Fruit fly (Drosophila melanogaster) whole organism, embryonic: Measurements from ENCODE around the gene Rab23.

ENCODE experiments used
- ATbp ChIP-seq: fragments of 200-800 bp; sonication (Bioruptor generic); optimal IDR thresholded peaks from 2 replicates; lab custom pipeline; 2017; ENCODE audit warnings: missing biosample characterization, mild to moderate bottlenecking, missing genetic modification characterization, missing genetic modification reagents
- Ada2b ChIP-seq: fragments of 200-800 bp; sonication (Bioruptor generic); IDR thresholded peaks from 2 replicates; pipeline ENCODE4 v1.3.6; 2022; ENCODE audit warnings: missing biosample characterization, missing genetic modification characterization
- Atf-2 ChIP-seq: fragments of 200-800 bp; sonication (Bioruptor generic); optimal IDR thresholded peaks from 2 replicates; lab custom pipeline; 2016; ENCODE audit warnings: missing biosample characterization, missing genetic modification characterization
- Bgb ChIP-seq: fragments of 200-800 bp; sonication (Bioruptor generic); IDR thresholded peaks from 2 replicates; pipeline ENCODE4 v1.3.6; 2022; ENCODE audit warnings: missing biosample characterization, missing genetic modification characterization; ENCODE audit not compliant: partially characterized antibody
- CG10267 ChIP-seq: fragments of 200-800 bp; sonication (Bioruptor generic); optimal IDR thresholded peaks from 2 replicates; lab custom pipeline; 2018; ENCODE audit warnings: missing biosample characterization, mild to moderate bottlenecking, missing genetic modification characterization, moderate library complexity
- CG10366 ChIP-seq: fragments of 200-800 bp; sonication (Bioruptor generic); IDR thresholded peaks from 2 replicates; pipeline ENCODE4 v1.3.6; 2022; ENCODE audit warnings: missing biosample characterization, missing genetic modification characterization
- CG11695 ChIP-seq: fragments of 200-800 bp; sonication (Bioruptor generic); IDR thresholded peaks from 3 replicates; pipeline ENCODE4 v1.3.6; 2022; ENCODE audit warnings: missing biosample characterization, missing genetic modification characterization
- CG12744 ChIP-seq: fragments of 200-800 bp; sonication (Bioruptor generic); optimal IDR thresholded peaks from 2 replicates; lab custom pipeline; 2016; ENCODE audit warnings: missing biosample characterization, missing genetic modification characterization
- CG14050 ChIP-seq: fragments of 200-800 bp; sonication (Bioruptor generic); IDR thresholded peaks from 3 replicates; pipeline ENCODE4 v1.3.6; 2022; ENCODE audit warnings: missing biosample characterization, missing genetic modification characterization
- CG14667 ChIP-seq: fragments of 200-800 bp; sonication (Bioruptor generic); IDR thresholded peaks from 2 replicates; pipeline ENCODE4 v1.3.6; 2022; ENCODE audit warnings: missing biosample characterization, missing genetic modification characterization
- CG1647 ChIP-seq: fragments of 200-800 bp; sonication (Bioruptor generic); optimal IDR thresholded peaks from 3 replicates; lab custom pipeline; 2016; ENCODE audit warnings: missing biosample characterization, missing genetic modification characterization
- CG16815 ChIP-seq: fragments of 200-800 bp; sonication (Bioruptor generic); optimal IDR thresholded peaks from 3 replicates; lab custom pipeline; 2017; ENCODE audit warnings: missing biosample characterization, mild to moderate bottlenecking, missing genetic modification characterization
- CG18262 ChIP-seq: fragments of 200-800 bp; optimal IDR thresholded peaks from 3 replicates; lab custom pipeline; 2019; ENCODE audit warnings: missing biosample characterization, mild to moderate bottlenecking, missing genetic modification characterization, moderate library complexity
- CG30020 ChIP-seq: fragments of 200-800 bp; optimal IDR thresholded peaks from 2 replicates; lab custom pipeline; 2019; ENCODE audit warnings: missing biosample characterization, mild to moderate bottlenecking, missing genetic modification characterization, moderate library complexity
- CG34376 ChIP-seq: fragments of 200-800 bp; sonication (Bioruptor generic); optimal IDR thresholded peaks from 2 replicates; lab custom pipeline; 2018; ENCODE audit warnings: missing biosample characterization, mild to moderate bottlenecking, missing genetic modification characterization
- CG5245 ChIP-seq: fragments of 200-800 bp; sonication (Bioruptor generic); optimal IDR thresholded peaks from 3 replicates; lab custom pipeline; 2016; ENCODE audit warnings: missing biosample characterization, missing genetic modification characterization
- CG6765 ChIP-seq: fragments of 200-800 bp; sonication (Bioruptor generic); optimal IDR thresholded peaks from 3 replicates; lab custom pipeline; 2017; ENCODE audit warnings: missing biosample characterization, mild to moderate bottlenecking, missing genetic modification characterization
- CG8290 ChIP-seq, 3 experiments: fragments of 200-800 bp; sonication (Bioruptor generic); optimal IDR thresholded peaks; 2 replicates each; lab custom pipeline; 2016 to 2019; ENCODE audit warnings: missing biosample characterization in 3 of 3, missing genetic modification characterization in 3 of 3, mild to moderate bottlenecking in 2 of 3, moderate library complexity in 1 of 3
- CG9609 ChIP-seq: fragments of 200-800 bp; sonication (Bioruptor generic); optimal IDR thresholded peaks from 3 replicates; lab custom pipeline; 2016; ENCODE audit warnings: missing biosample characterization, missing genetic modification characterization
- CHES-1-like ChIP-seq: fragments of 200-800 bp; sonication (Bioruptor generic); optimal IDR thresholded peaks from 2 replicates; lab custom pipeline; 2016; ENCODE audit warnings: missing biosample characterization, missing genetic modification characterization
- E2f2 ChIP-seq: fragments of 200-800 bp; sonication (Bioruptor generic); IDR thresholded peaks from 2 replicates; pipeline ENCODE4 v1.3.6; 2022; ENCODE audit warnings: missing biosample characterization, missing genetic modification characterization
- Fer1 ChIP-seq: fragments of 200-800 bp; sonication (Bioruptor generic); optimal IDR thresholded peaks from 2 replicates; lab custom pipeline; 2017; ENCODE audit warnings: missing biosample characterization, mild to moderate bottlenecking, missing genetic modification characterization
- Fer2 ChIP-seq: fragments of 200-800 bp; sonication (Bioruptor generic); optimal IDR thresholded peaks from 2 replicates; lab custom pipeline; 2018; ENCODE audit warnings: missing biosample characterization, mild to moderate bottlenecking, missing genetic modification characterization, moderate library complexity
- HmgD ChIP-seq: fragments of 200-800 bp; sonication (Bioruptor generic); optimal IDR thresholded peaks from 3 replicates; lab custom pipeline; 2016; ENCODE audit warnings: missing biosample characterization, missing genetic modification characterization
- NC2β ChIP-seq: fragments of 200-800 bp; sonication (Bioruptor generic); optimal IDR thresholded peaks from 2 replicates; lab custom pipeline; 2016; ENCODE audit warnings: missing biosample characterization, missing genetic modification characterization
- Nf-YC ChIP-seq: fragments of 200-800 bp; optimal IDR thresholded peaks from 3 replicates; lab custom pipeline; 2019; ENCODE audit warnings: missing biosample characterization, mild to moderate bottlenecking, missing genetic modification characterization, moderate library complexity
- Poxn ChIP-seq: fragments of 200-800 bp; sonication (Bioruptor generic); IDR thresholded peaks from 2 replicates; pipeline ENCODE4 v1.3.6; 2022; ENCODE audit warnings: missing biosample characterization, missing genetic modification characterization
- Sry-β ChIP-seq: fragments of 200-800 bp; sonication (Bioruptor generic); optimal IDR thresholded peaks from 2 replicates; lab custom pipeline; 2018; ENCODE audit warnings: missing biosample characterization, mild to moderate bottlenecking, missing genetic modification characterization, moderate library complexity
- ara ChIP-seq: fragments of 200-800 bp; sonication (Bioruptor generic); IDR thresholded peaks from 2 replicates; pipeline ENCODE4 v1.3.6; 2022; ENCODE audit warnings: missing biosample characterization, missing genetic modification characterization
- bab2 ChIP-seq: fragments of 200-800 bp; sonication (Bioruptor generic); optimal IDR thresholded peaks from 2 replicates; lab custom pipeline; 2016; ENCODE audit warnings: missing biosample characterization, missing genetic modification characterization
- chm ChIP-seq: fragments of 200-800 bp; sonication (Bioruptor generic); IDR thresholded peaks from 2 replicates; pipeline ENCODE4 v1.3.6; 2022; ENCODE audit warnings: missing biosample characterization, missing genetic modification characterization
- ci ChIP-seq: fragments of 200-800 bp; sonication (Bioruptor generic); IDR thresholded peaks from 3 replicates; pipeline ENCODE4 v1.3.6; 2022; ENCODE audit warnings: missing biosample characterization, missing genetic modification characterization
- dpn ChIP-seq, 2 experiments: fragments of 200-800 bp; sonication (Bioruptor generic); optimal IDR thresholded peaks; 3 replicates each; lab custom pipeline; 2016; ENCODE audit warnings: missing biosample characterization in 2 of 2, missing genetic modification characterization in 2 of 2
- fd102C ChIP-seq: fragments of 200-800 bp; sonication (Bioruptor generic); optimal IDR thresholded peaks from 2 replicates; lab custom pipeline; 2018; ENCODE audit warnings: missing biosample characterization, mild to moderate bottlenecking, missing genetic modification characterization, moderate library complexity
- fd96Cb ChIP-seq: fragments of 200-800 bp; sonication (Bioruptor generic); optimal IDR thresholded peaks from 2 replicates; lab custom pipeline; 2018; ENCODE audit warnings: missing biosample characterization, mild to moderate bottlenecking, missing genetic modification characterization, moderate library complexity
- jumu ChIP-seq: fragments of 200-800 bp; sonication (Bioruptor generic); optimal IDR thresholded peaks from 3 replicates; lab custom pipeline; 2016; ENCODE audit warnings: missing biosample characterization, missing genetic modification characterization
- lab ChIP-seq: fragments of 200-800 bp; sonication (Bioruptor generic); optimal IDR thresholded peaks from 3 replicates; lab custom pipeline; 2017; ENCODE audit warnings: missing biosample characterization, missing genetic modification characterization, mild to moderate bottlenecking, moderate library complexity, missing genetic modification reagents
- lbe ChIP-seq: fragments of 200-800 bp; sonication (Bioruptor generic); optimal IDR thresholded peaks from 2 replicates; lab custom pipeline; 2016; ENCODE audit warnings: missing biosample characterization, mild to moderate bottlenecking, missing genetic modification characterization
- p53 ChIP-seq: fragments of 200-800 bp; sonication (Bioruptor generic); optimal IDR thresholded peaks from 2 replicates; lab custom pipeline; 2016; ENCODE audit warnings: missing biosample characterization, missing genetic modification characterization
- pfk ChIP-seq: fragments of 200-800 bp; sonication (Bioruptor generic); optimal IDR thresholded peaks from 2 replicates; lab custom pipeline; 2018; ENCODE audit warnings: missing biosample characterization, mild to moderate bottlenecking, missing genetic modification characterization, moderate library complexity
- ranshi ChIP-seq: fragments of 200-800 bp; sonication (Bioruptor generic); IDR thresholded peaks from 2 replicates; pipeline ENCODE4 v1.3.6; 2022; ENCODE audit warnings: missing biosample characterization, missing genetic modification characterization
- schlank ChIP-seq: fragments of 200-800 bp; sonication (Bioruptor generic); optimal IDR thresholded peaks from 2 replicates; lab custom pipeline; 2018; ENCODE audit warnings: missing biosample characterization, mild to moderate bottlenecking, missing genetic modification characterization
- shn ChIP-seq: fragments of 200-800 bp; sonication (Bioruptor generic); optimal IDR thresholded peaks from 3 replicates; lab custom pipeline; 2016; ENCODE audit warnings: missing biosample characterization, missing genetic modification characterization
- sqz ChIP-seq: fragments of 200-800 bp; sonication (Bioruptor generic); optimal IDR thresholded peaks from 3 replicates; lab custom pipeline; 2018; ENCODE audit warnings: missing biosample characterization, mild to moderate bottlenecking, missing genetic modification characterization
- stwl ChIP-seq: fragments of 200-800 bp; sonication (Bioruptor generic); optimal IDR thresholded peaks from 3 replicates; lab custom pipeline; 2018; ENCODE audit warnings: missing biosample characterization, mild to moderate bottlenecking, missing genetic modification characterization, moderate library complexity
- tap ChIP-seq: fragments of 200-800 bp; optimal IDR thresholded peaks from 3 replicates; lab custom pipeline; 2019; ENCODE audit warnings: missing biosample characterization, mild to moderate bottlenecking, missing genetic modification characterization, moderate library complexity
- ttk ChIP-seq: fragments of 200-800 bp; sonication (Bioruptor generic); IDR thresholded peaks from 2 replicates; pipeline ENCODE4 v2.1.2; 2022; ENCODE audit warnings: missing biosample characterization, missing genetic modification characterization
- tx ChIP-seq: fragments of 200-800 bp; sonication (Bioruptor generic); optimal IDR thresholded peaks from 2 replicates; lab custom pipeline; 2016; ENCODE audit warnings: missing biosample characterization, missing genetic modification characterization
- yki ChIP-seq: fragments of >200 bp; optimal IDR thresholded peaks from 3 replicates; lab custom pipeline; 2018
- zen2 ChIP-seq: fragments of 200-800 bp; sonication (Bioruptor generic); IDR thresholded peaks from 3 replicates; pipeline ENCODE4 v1.3.6; 2022; ENCODE audit warnings: missing biosample characterization, missing genetic modification characterization; ENCODE audit not compliant: partially characterized antibody

Gene Rab23

dm6 chr3R:5672658-5673217 lies 12.5 kb downstream of the Rab23 start (continued):
- TF ChIP-seq CHES-1-like (GFP tag; lab: Kevin White, UChicago) (peak; percentile 57), CG16815 (no peak), E2f2 (GFP tag; lab: Robert Waterston, UW) (peak; percentile 54; the same call in 1 of the 2 replicates), Ada2b (GFP tag; lab: Robert Waterston, UW) (no peak), CG10267 (peak; percentile 44), jumu (no peak), HmgD (GFP tag; lab: Kevin White, UChicago) (peak; percentile 11), shn (GFP tag; lab: Kevin White, UChicago) (peak; percentile 6), NC2β (GFP tag; lab: Kevin White, UChicago) (peak; percentile 76), zen2 (GFP tag; lab: Robert Waterston, UW) (no peak), tx (GFP tag; lab: Kevin White, UChicago) (no peak), CG18262 (peak; percentile 67), CG34376 (GFP tag; lab: Kevin White, UChicago) (peak; percentile 94), tap (tag; lab: Kevin White, UChicago) (peak; percentile 64), pfk (GFP tag; lab: Kevin White, UChicago) (peak; percentile 79), fd102C (GFP tag; lab: Kevin White, UChicago) (peak; percentile 67), fd96Cb (tag; lab: Kevin White, UChicago) (no peak), CG12744 (GFP tag; lab: Kevin White, UChicago) (no peak), CG10366 (GFP tag; lab: Robert Waterston, UW) (no peak; the same call in 1 of the 2 replicates), Atf-2 (GFP tag; lab: Kevin White, UChicago) (peak; percentile 33), Fer2 (peak; percentile 56), ATbp (GFP tag; lab: Kevin White, UChicago) (peak; percentile 97), CG30020 (tag; lab: Kevin White, UChicago) (peak; percentile 21), CG9609 (no peak), CG14050 (GFP tag; lab: Robert Waterston, UW) (0 out of 3 replicates have a peak, but pooled peaks have one; percentile 12), CG5245 (GFP tag; lab: Kevin White, UChicago) (peak; percentile 9), Nf-YC (tag; lab: Kevin White, UChicago) (no peak), ci (GFP tag; lab: Robert Waterston, UW) (peak; percentile 90), dpn (GFP tag; optimal IDR thresholded peaks at IDR 0.05; lab: Kevin White, UChicago) (peak; percentile 40 to 41), ttk (no peak), Fer1 (GFP tag; lab: Kevin White, UChicago) (peak; percentile 93), CG11695 (GFP tag; lab: Robert Waterston, UW) (peak; percentile 68), CG14667 (GFP tag; lab: Robert Waterston, UW) (no peak), yki (lab: Kevin White, UChicago) (no peak), bab2 (GFP tag; lab: Kevin White, UChicago) (peak; percentile 77), CG6765 (GFP tag; lab: Kevin White, UChicago) (peak; percentile 54), stwl (tag; lab: Kevin White, UChicago) (no peak), Sry-β (GFP tag; lab: Kevin White, UChicago) (no peak), lab (GFP tag; lab: Kevin White, UChicago) (peak; percentile 94), chm (GFP tag; lab: Robert Waterston, UW) (peak; percentile 78), ranshi (GFP tag; lab: Robert Waterston, UW) (no peak), Bgb (GFP tag; lab: Robert Waterston, UW) (peak; percentile 31; the same call in 1 of the 2 replicates), schlank (tag; lab: Kevin White, UChicago) (peak; percentile 86), CG1647 (GFP tag; lab: Kevin White, UChicago) (no peak), lbe (GFP tag; lab: Kevin White, UChicago) (peak; percentile 12), CG8290 (GFP tag; optimal IDR thresholded peaks at IDR 0.05; lab: Kevin White, UChicago) (peak; percentile 74), CG8290 (tag; optimal IDR thresholded peaks at IDR 0.05; lab: Kevin White, UChicago) (peak; percentile 87 to 92), p53 (peak; percentile 99), Poxn (GFP tag; lab: Robert Waterston, UW) (no peak), sqz (no peak), ara (GFP tag; lab: Robert Waterston, UW) (peak; percentile 66)
